Worm (Caenorhabditis elegans): ENCODE measurements around the gene F01D5.5.

F01D5.5 gene

DNA sequence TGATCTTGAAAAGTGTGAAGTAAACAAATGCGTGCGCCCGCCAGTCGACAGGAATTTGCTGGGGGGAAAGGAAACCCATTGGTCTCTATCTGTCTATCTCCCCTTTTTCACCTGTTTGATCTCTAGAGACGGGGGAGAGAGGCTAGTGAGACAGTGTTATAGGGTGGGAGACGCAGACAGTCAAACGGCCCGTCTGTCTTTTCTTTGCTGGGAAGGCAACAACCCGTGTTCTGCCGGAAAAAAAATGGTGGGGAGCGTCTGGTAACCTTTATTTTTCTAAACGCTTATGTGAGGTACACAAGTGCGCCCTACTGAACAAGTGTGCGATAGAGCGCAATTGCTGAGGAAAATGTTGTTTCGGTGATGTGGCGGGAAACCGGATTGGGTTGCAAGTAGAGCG is 48.4 kb upstream of the F01D5.5 start (continued):
- TF ChIP-seq elt-3 (tag; optimal IDR thresholded peaks at IDR 0.05): peak in 4 of 6 experiments; percentile 3 to 65 (median 62)
- no peak for TF ChIP-seq C04F5.9 (tag; optimal IDR thresholded peaks at IDR 0.05)
- TF ChIP-seq nhr-71 (tag; optimal IDR thresholded peaks at IDR 0.05): peak; percentile 89
- TF ChIP-seq xbp-1 (tag; optimal IDR thresholded peaks at IDR 0.05): peak; percentile 41
- TF ChIP-seq mep-1 (tag; optimal IDR thresholded peaks at IDR 0.05): peak; percentile 80
- no peak for TF ChIP-seq ces-1 (GFP tag; optimal IDR thresholded peaks at IDR 0.05)
- TF ChIP-seq ceh-8 (GFP tag; optimal IDR thresholded peaks at IDR 0.05): no peak
- TF ChIP-seq skn-1 (tag; optimal IDR thresholded peaks at IDR 0.05): peak; percentile 51
- TF ChIP-seq lin-14 (GFP tag; optimal IDR thresholded peaks at IDR 0.05): peak; percentile 92
- no peak for TF ChIP-seq ztf-4 (tag; optimal IDR thresholded peaks at IDR 0.05)
- peak in 1 of 2 experiments; percentile 82 for TF ChIP-seq mdl-1 (tag; optimal IDR thresholded peaks at IDR 0.05)
- peak; percentile 85 for TF ChIP-seq snu-23 (GFP tag; optimal IDR thresholded peaks at IDR 0.05)
- peak; percentile 91 for TF ChIP-seq nhr-20 (tag; optimal IDR thresholded peaks at IDR 0.05)
- no peak for TF ChIP-seq lin-39 (tag; optimal IDR thresholded peaks at IDR 0.05)
- TF ChIP-seq lin-35 (GFP tag; optimal IDR thresholded peaks at IDR 0.05): peak; percentile 43 to 79
- TF ChIP-seq nhr-12 (tag; optimal IDR thresholded peaks at IDR 0.05): no peak
- TF ChIP-seq blmp-1 (tag; optimal IDR thresholded peaks at IDR 0.05): peak; percentile 77
- TF ChIP-seq fkh-10 (GFP tag; optimal IDR thresholded peaks at IDR 0.05): no peak
- no peak for TF ChIP-seq pax-3 (tag; optimal IDR thresholded peaks at IDR 0.05)
- TF ChIP-seq nhr-90 (tag; optimal IDR thresholded peaks at IDR 0.05; ENCODE audit: poor library complexity): peak; percentile 82
- no peak for TF ChIP-seq fos-1 (tag; optimal IDR thresholded peaks at IDR 0.05)
- TF ChIP-seq ceh-88 (GFP tag; IDR thresholded peaks at IDR 0.05): no peak
- TF ChIP-seq ets-5 (GFP tag; IDR thresholded peaks at IDR 0.05): no peak
- TF ChIP-seq ceh-90 (tag; optimal IDR thresholded peaks at IDR 0.05): no peak
- TF ChIP-seq mab-9 (GFP tag; IDR thresholded peaks at IDR 0.05): no peak
- peak; percentile 55 to 62 for TF ChIP-seq efl-1 (optimal IDR thresholded peaks at IDR 0.05)
- peak; percentile 59 to 96 for TF ChIP-seq efl-1 (GFP tag; optimal IDR thresholded peaks at IDR 0.05 in 1 of 2)
- no peak for TF ChIP-seq egl-13 (tag; optimal IDR thresholded peaks at IDR 0.05)
- TF ChIP-seq pag-3 (tag; optimal IDR thresholded peaks at IDR 0.05; ENCODE audit: borderline replicate concordance, insufficient read depth): peak; percentile 66
- peak; percentile 12 for TF ChIP-seq efl-3 (GFP tag; optimal IDR thresholded peaks at IDR 0.05)
- TF ChIP-seq alr-1 (tag; optimal IDR thresholded peaks at IDR 0.05; ENCODE audit: borderline replicate concordance): no peak
- no peak for TF ChIP-seq dsc-1 (tag; optimal IDR thresholded peaks at IDR 0.05)
- peak; percentile 41 to 56 (median 48) for TF ChIP-seq dpl-1 (GFP tag; optimal IDR thresholded peaks at IDR 0.05)
- TF ChIP-seq hlh-4 (tag; optimal IDR thresholded peaks at IDR 0.05): no peak
- TF ChIP-seq F16B12.6 (tag; optimal IDR thresholded peaks at IDR 0.05): peak; percentile 11
- peak; percentile 59 to 66 for TF ChIP-seq lsy-2 (tag; optimal IDR thresholded peaks at IDR 0.05)
- TF ChIP-seq nhr-28 (tag; optimal IDR thresholded peaks at IDR 0.05): no peak
- TF ChIP-seq unc-30 (tag; optimal IDR thresholded peaks at IDR 0.05): no peak
- TF ChIP-seq tlp-1 (tag; optimal IDR thresholded peaks at IDR 0.05): no peak
- TF ChIP-seq snpc-4 (tag; optimal IDR thresholded peaks at IDR 0.05): peak; percentile 64
- TF ChIP-seq tbx-2 (tag; optimal IDR thresholded peaks at IDR 0.05): peak; percentile 66
- peak; percentile 24 for TF ChIP-seq fkh-8 (tag; optimal IDR thresholded peaks at IDR 0.05)
- TF ChIP-seq unc-130 (tag; optimal IDR thresholded peaks at IDR 0.05): peak; percentile 48
- peak; percentile 55 for TF ChIP-seq lin-13 (GFP tag; optimal IDR thresholded peaks at IDR 0.05)
- TF ChIP-seq nhr-77 (tag; optimal IDR thresholded peaks at IDR 0.05): peak; percentile 91
- no peak for TF ChIP-seq zag-1 (tag; optimal IDR thresholded peaks at IDR 0.05)
- TF ChIP-seq nhr-47 (tag; optimal IDR thresholded peaks at IDR 0.05): peak; percentile 64
- no peak for TF ChIP-seq zip-4 (GFP tag; optimal IDR thresholded peaks at IDR 0.05)
- TF ChIP-seq rnt-1 (tag; optimal IDR thresholded peaks at IDR 0.05): peak; percentile 68
- TF ChIP-seq C34B4.2 (tag; optimal IDR thresholded peaks at IDR 0.05): no peak
- TF ChIP-seq sup-37 (GFP tag; optimal IDR thresholded peaks at IDR 0.05): no peak
- no peak for TF ChIP-seq Y116A8C.19 (tag; optimal IDR thresholded peaks at IDR 0.05; ENCODE audit: borderline replicate concordance)
- TF ChIP-seq hlh-17 (GFP tag; optimal IDR thresholded peaks at IDR 0.05; ENCODE audit: borderline replicate concordance): no peak

Data from whole organism, L1 larva.